Fruit fly (Drosophila melanogaster): ENCODE data around the gene Sfp24Bb.

Sfp24Bb gene

dm6 chr2L:3655698-3656105, 13.9 kb downstream of the Sfp24Bb start (continued):
- TF ChIP-seq CG7271 (tag; optimal IDR thresholded peaks at IDR 0.05) (peak; percentile 90), jumu (GFP tag; optimal IDR thresholded peaks at IDR 0.05) (peak; percentile 98), fu2 (GFP tag; optimal IDR thresholded peaks at IDR 0.05) (peak; percentile 98), Nf-YB (GFP tag; optimal IDR thresholded peaks at IDR 0.05) (peak; percentile 89), CG10543 (GFP tag; optimal IDR thresholded peaks at IDR 0.05) (peak; percentile 99), prd (optimal IDR thresholded peaks at IDR 0.05) (no peak), prd (GFP tag; IDR thresholded peaks at IDR 0.05) (peak; percentile 98), grn (GFP tag; optimal IDR thresholded peaks at IDR 0.05) (peak; percentile 94), CG18476 (GFP tag; optimal IDR thresholded peaks at IDR 0.05) (peak; percentile 95), Drgx (GFP tag; IDR thresholded peaks at IDR 0.05) (peak; percentile 100), CG15011 (GFP tag; optimal IDR thresholded peaks at IDR 0.05) (peak; percentile 97), CG2116 (GFP tag; optimal IDR thresholded peaks at IDR 0.05) (peak; percentile 86), HLH54F (GFP tag; optimal IDR thresholded peaks at IDR 0.05) (peak; percentile 97), CG32532 (GFP tag; IDR thresholded peaks at IDR 0.05) (peak; percentile 99), Dbx (GFP tag; IDR thresholded peaks at IDR 0.05) (peak; percentile 98), unc-4 (GFP tag; IDR thresholded peaks at IDR 0.05; ENCODE audit: partially characterized antibody) (peak; percentile 31; the same call in 1 of the 2 replicates), psq (GFP tag; optimal IDR thresholded peaks at IDR 0.05) (peak; percentile 85), CG12299 (tag; optimal IDR thresholded peaks at IDR 0.05) (peak; percentile 98), CG12104 (GFP tag; optimal IDR thresholded peaks at IDR 0.05) (peak; percentile 96), CG31388 (GFP tag; optimal IDR thresholded peaks at IDR 0.05) (peak; percentile 94), ap (GFP tag; IDR thresholded peaks at IDR 0.05) (peak; percentile 96), dysf (GFP tag; IDR thresholded peaks at IDR 0.05) (peak; percentile 99), CoRest (tag; optimal IDR thresholded peaks at IDR 0.05) (peak; percentile 99), luna (GFP tag; optimal IDR thresholded peaks at IDR 0.05) (peak; percentile 96), Kr (GFP tag; optimal IDR thresholded peaks at IDR 0.05) (peak; percentile 80), maf-S (GFP tag; optimal IDR thresholded peaks at IDR 0.05) (peak; percentile 96), chinmo (GFP tag; IDR thresholded peaks at IDR 0.05; ENCODE audit: partially characterized antibody) (peak; percentile 74; the same call in 1 of the 4 replicates), CG9437 (GFP tag; optimal IDR thresholded peaks at IDR 0.05) (peak; percentile 93), tna (GFP tag; IDR thresholded peaks at IDR 0.05; ENCODE audit: partially characterized antibody) (no peak), Ada2b (GFP tag; IDR thresholded peaks at IDR 0.05) (peak; percentile 98), dimm (GFP tag; IDR thresholded peaks at IDR 0.05) (peak; percentile 95), toy (GFP tag; IDR thresholded peaks at IDR 0.05) (peak; percentile 92), knrl (GFP tag; IDR thresholded peaks at IDR 0.05; ENCODE audit: partially characterized antibody) (no peak), fd64A (GFP tag; optimal IDR thresholded peaks at IDR 0.05) (peak; percentile 98), CG30431 (GFP tag; optimal IDR thresholded peaks at IDR 0.05) (peak; percentile 97), lov (optimal IDR thresholded peaks at IDR 0.05) (no peak), lov (GFP tag; IDR thresholded peaks at IDR 0.05) (peak; percentile 98), gem (tag; optimal IDR thresholded peaks at IDR 0.05) (peak; percentile 99), sisA (GFP tag; IDR thresholded peaks at IDR 0.05) (peak; percentile 98), Dp (GFP tag; optimal IDR thresholded peaks at IDR 0.05) (peak; percentile 30), vvl (GFP tag; IDR thresholded peaks at IDR 0.05) (peak; percentile 99), scrt (GFP tag; optimal IDR thresholded peaks at IDR 0.05) (peak; percentile 97), NfI (GFP tag; optimal IDR thresholded peaks at IDR 0.05) (peak; percentile 99), CG11093 (GFP tag; IDR thresholded peaks at IDR 0.05) (peak; percentile 96), amos (GFP tag; IDR thresholded peaks at IDR 0.05; ENCODE audit: partially characterized antibody) (no peak), bsh (GFP tag; optimal IDR thresholded peaks at IDR 0.05) (peak; percentile 97 to 99), CHES-1-like (GFP tag; optimal IDR thresholded peaks at IDR 0.05) (peak; percentile 98), Hr39 (optimal IDR thresholded peaks at IDR 0.05) (no peak), zen2 (GFP tag; IDR thresholded peaks at IDR 0.05; ENCODE audit: partially characterized antibody) (no peak), CG1603 (tag; optimal IDR thresholded peaks at IDR 0.05) (peak; percentile 98), CG15514 (GFP tag; optimal IDR thresholded peaks at IDR 0.05) (peak; percentile 94)

Data from whole organism, embryonic.